Fruit fly (Drosophila melanogaster) whole organism: ENCODE results near the gene CG14260.

ENCODE experiments used
- Dll ChIP-seq: fragments of >200 bp; optimal IDR thresholded peaks from 2 replicates; lab custom pipeline; 2017
- pan ChIP-seq: fragments of >200 bp; optimal IDR thresholded peaks from 2 replicates; lab custom pipeline; 2017
- psq ChIP-seq: fragments of >200 bp; optimal IDR thresholded peaks from 2 replicates; lab custom pipeline; 2017
- usp ChIP-seq: fragments of >200 bp; optimal IDR thresholded peaks from 2 replicates; lab custom pipeline; 2017; ENCODE audit warnings: missing biosample characterization, missing genetic modification characterization, mixed read lengths

DNA sequence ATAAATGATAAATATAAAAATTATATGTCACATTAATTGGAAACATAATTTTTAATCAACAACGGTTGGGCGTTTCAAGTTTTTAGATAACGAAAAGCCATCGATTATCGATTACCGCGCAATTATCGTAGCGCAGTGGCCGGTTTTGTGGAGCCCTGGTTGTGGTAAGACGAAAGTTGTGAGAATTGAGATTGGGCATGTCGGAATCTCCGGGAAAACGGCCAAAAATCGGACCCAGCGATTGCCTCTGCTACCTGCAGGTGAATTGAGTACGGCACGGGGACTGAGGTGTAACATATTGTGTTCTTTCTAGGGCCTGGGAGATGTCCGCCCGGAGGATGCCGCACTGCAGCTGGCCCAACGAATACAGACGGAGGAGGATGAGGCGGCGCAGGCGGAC, 18.4 kb downstream of the CG14260 start, which contains the start of gene CG3368:
- no peak for TF ChIP-seq psq
- no peak for TF ChIP-seq usp
- no peak for TF ChIP-seq pan (lab: Kevin White, UChicago)
- no peak for TF ChIP-seq Dll (lab: Kevin White, UChicago)
